Worm (Caenorhabditis elegans) whole organism, young adult: ENCODE results near the gene F46E10.3.
A peak's percentile ranks its signal among the peaks of the same experiment; 100 is the strongest.

Experiments
- B0336.3 ChIP-seq: fragments of 200-800 bp; sonication (Bioruptor generic); IDR thresholded peaks from 2 replicates; pipeline ENCODE4 v1.3.6; 2022; ENCODE audit warnings: missing genetic modification characterization, missing compliant biosample characterization
- D2030.7 ChIP-seq: fragments of 200-800 bp; sonication (Bioruptor generic); IDR thresholded peaks from 2 replicates; pipeline ENCODE4 v1.3.6; 2022; ENCODE audit warnings: missing genetic modification reagents, missing genetic modification characterization, missing compliant biosample characterization
- K12H6.12 ChIP-seq: fragments of 200-800 bp; sonication (Bioruptor generic); optimal IDR thresholded peaks from 2 replicates; lab custom pipeline; 2018; ENCODE audit warnings: mild to moderate bottlenecking, missing genetic modification characterization, missing compliant biosample characterization
- Y95B8A.8 ChIP-seq: fragments of 200-800 bp; sonication (Bioruptor generic); IDR thresholded peaks from 2 replicates; pipeline ENCODE4 v1.3.6; 2022; ENCODE audit warnings: missing genetic modification reagents, missing genetic modification characterization, missing compliant biosample characterization
- ZK185.1 ChIP-seq: sonication (generic microtip); optimal IDR thresholded peaks from 2 replicates; lab custom pipeline; 2016; ENCODE audit warnings: mild to moderate bottlenecking, missing genetic modification characterization, missing compliant biosample characterization; ENCODE audit not compliant: poor library complexity, severe bottlenecking
- ama-1 ChIP-seq, 3 experiments: fragments of 150-350 bp in 1 of 3; sonication (generic microtip) in 2 of 3; optimal IDR thresholded peaks; 2 replicates each; lab custom pipeline; 2014 to 2018; ENCODE audit warnings: missing biosample characterization in 2 of 3, missing genetic modification characterization in 2 of 3, missing genetic modification reagents in 2 of 3
- aptf-3 ChIP-seq: fragments of 200-800 bp; sonication (Bioruptor generic); IDR thresholded peaks from 2 replicates; pipeline ENCODE4 v1.3.6; 2022; ENCODE audit warnings: missing genetic modification characterization, missing compliant biosample characterization
- athp-1 ChIP-seq: sonication (generic microtip); optimal IDR thresholded peaks from 2 replicates; lab custom pipeline; 2017; ENCODE audit warnings: mild to moderate bottlenecking, missing genetic modification characterization, missing compliant biosample characterization
- attf-5 ChIP-seq: fragments of 200-800 bp; sonication (Bioruptor generic); optimal IDR thresholded peaks from 2 replicates; lab custom pipeline; 2018; ENCODE audit warnings: mild to moderate bottlenecking, missing genetic modification characterization, missing compliant biosample characterization
- bed-1 ChIP-seq: fragments of 200-800 bp; sonication (Bioruptor generic); IDR thresholded peaks from 2 replicates; pipeline ENCODE4 v1.3.6; 2022; ENCODE audit warnings: missing genetic modification reagents, missing genetic modification characterization, missing compliant biosample characterization
- ccch-3 ChIP-seq: fragments of 200-800 bp; sonication (Bioruptor generic); optimal IDR thresholded peaks from 2 replicates; lab custom pipeline; 2018; ENCODE audit warnings: mild to moderate bottlenecking, missing genetic modification characterization, missing compliant biosample characterization
- cebp-1 ChIP-seq, 2 experiments: fragments of 200-800 bp in 1 of 2; sonication (Bioruptor generic) in 1 of 2; sonication (generic microtip) in 1 of 2; IDR thresholded peaks in 1 of 2; optimal IDR thresholded peaks in 1 of 2; 2 replicates each; pipeline versions ENCODE4 v1.3.6 to Lab custom; 2017 to 2022; ENCODE audit warnings: missing compliant biosample characterization in 2 of 2, missing genetic modification characterization in 2 of 2, mild to moderate bottlenecking in 1 of 2, missing genetic modification reagents in 1 of 2, moderate library complexity in 1 of 2
- cebp-2 ChIP-seq: fragments of 200-800 bp; sonication (Bioruptor generic); IDR thresholded peaks from 2 replicates; pipeline ENCODE4 v1.3.6; 2022; ENCODE audit warnings: missing genetic modification characterization, missing compliant biosample characterization
- ceh-100 ChIP-seq: fragments of 200-800 bp; sonication (Bioruptor generic); IDR thresholded peaks from 2 replicates; pipeline ENCODE4 v1.3.6; 2022; ENCODE audit warnings: missing genetic modification reagents, missing genetic modification characterization, missing compliant biosample characterization
- ceh-27 ChIP-seq: fragments of 200-800 bp; sonication (Bioruptor generic); optimal IDR thresholded peaks from 2 replicates; lab custom pipeline; 2018; ENCODE audit warnings: mild to moderate bottlenecking, missing genetic modification characterization, moderate library complexity, missing compliant biosample characterization
- die-1 ChIP-seq: sonication (generic microtip); optimal IDR thresholded peaks from 2 replicates; lab custom pipeline; 2016; ENCODE audit warnings: missing genotype, mild to moderate bottlenecking, missing genetic modification characterization, missing compliant biosample characterization
- dox-1 ChIP-seq: fragments of 200-800 bp; sonication (Bioruptor generic); IDR thresholded peaks from 2 replicates; pipeline ENCODE4 v1.3.6; 2022; ENCODE audit warnings: missing genetic modification reagents, missing genetic modification characterization, missing compliant biosample characterization
- dpl-1 ChIP-seq: fragments of 150-350 bp; optimal IDR thresholded peaks from 2 replicates; lab custom pipeline; 2014; ENCODE audit warnings: missing biosample characterization, missing genetic modification reagents, missing genetic modification characterization
- efl-1 ChIP-seq: fragments of 150-350 bp; optimal IDR thresholded peaks from 2 replicates; lab custom pipeline; 2014; ENCODE audit warnings: missing biosample characterization, missing genetic modification reagents, missing genetic modification characterization
- egl-18 ChIP-seq: fragments of 200-800 bp; sonication (Bioruptor generic); IDR thresholded peaks from 2 replicates; pipeline ENCODE4 v1.3.6; 2022; ENCODE audit warnings: missing genetic modification reagents, missing genetic modification characterization, missing compliant biosample characterization
- egl-44 ChIP-seq: fragments of 200-800 bp; sonication (Bioruptor generic); IDR thresholded peaks from 2 replicates; pipeline ENCODE4 v1.3.6; 2022; ENCODE audit warnings: missing genetic modification reagents, missing genetic modification characterization, missing compliant biosample characterization
- fkh-3 ChIP-seq: sonication (generic microtip); optimal IDR thresholded peaks from 2 replicates; lab custom pipeline; 2016; ENCODE audit warnings: mild to moderate bottlenecking, missing genetic modification characterization, missing compliant biosample characterization
- hmg-20 ChIP-seq: fragments of 200-800 bp; sonication (Bioruptor generic); IDR thresholded peaks from 2 replicates; pipeline ENCODE4 v1.3.6; 2022; ENCODE audit warnings: missing genetic modification reagents, missing genetic modification characterization, missing compliant biosample characterization
- hsf-1 ChIP-seq: fragments of 200-800 bp; sonication (Bioruptor generic); IDR thresholded peaks from 2 replicates; pipeline ENCODE4 v1.3.6; 2022; ENCODE audit warnings: missing genetic modification reagents, missing genetic modification characterization, missing compliant biosample characterization
- let-526 ChIP-seq: fragments of 200-800 bp; sonication (Bioruptor generic); IDR thresholded peaks from 2 replicates; pipeline ENCODE4 v1.3.6; 2022; ENCODE audit warnings: missing genetic modification reagents, missing genetic modification characterization, missing compliant biosample characterization
- lin-54 ChIP-seq: fragments of 200-800 bp; sonication (Bioruptor generic); optimal IDR thresholded peaks from 2 replicates; lab custom pipeline; 2018; ENCODE audit warnings: mild to moderate bottlenecking, missing genetic modification characterization, missing compliant biosample characterization
- madf-3 ChIP-seq: fragments of 200-800 bp; sonication (Bioruptor generic); IDR thresholded peaks from 2 replicates; pipeline ENCODE4 v1.3.6; 2022; ENCODE audit warnings: missing genetic modification reagents, missing genetic modification characterization, missing compliant biosample characterization
- mcd-1 ChIP-seq: fragments of 200-800 bp; sonication (Bioruptor generic); IDR thresholded peaks from 2 replicates; pipeline ENCODE4 v1.3.6; 2022; ENCODE audit warnings: missing genetic modification reagents, missing genetic modification characterization, missing compliant biosample characterization
- nfya-1 ChIP-seq: sonication (generic microtip); optimal IDR thresholded peaks from 2 replicates; lab custom pipeline; 2017; ENCODE audit warnings: antibody characterized with exemption, missing compliant biosample characterization, missing genetic modification characterization, borderline replicate concordance; ENCODE audit not compliant: insufficient read depth
- nfya-2 ChIP-seq: fragments of 200-800 bp; sonication (Bioruptor generic); IDR thresholded peaks from 2 replicates; pipeline ENCODE4 v1.3.6; 2022; ENCODE audit warnings: missing genetic modification reagents, missing genetic modification characterization, missing compliant biosample characterization
- nfyb-1 ChIP-seq: fragments of 200-800 bp; sonication (Bioruptor generic); IDR thresholded peaks from 2 replicates; pipeline ENCODE4 v1.3.6; 2022; ENCODE audit warnings: missing genetic modification reagents, missing genetic modification characterization, missing compliant biosample characterization
- nhr-179 ChIP-seq: sonication (generic microtip); optimal IDR thresholded peaks from 2 replicates; lab custom pipeline; 2016; ENCODE audit warnings: mild to moderate bottlenecking, missing genetic modification characterization, missing compliant biosample characterization
- nhr-80 ChIP-seq: sonication (generic microtip); optimal IDR thresholded peaks from 2 replicates; lab custom pipeline; 2016; ENCODE audit warnings: missing genetic modification characterization, missing compliant biosample characterization
- nhr-90 ChIP-seq: sonication (generic microtip); optimal IDR thresholded peaks from 2 replicates; lab custom pipeline; 2016; ENCODE audit warnings: missing genotype, mild to moderate bottlenecking, missing genetic modification characterization, missing compliant biosample characterization
- pbrm-1 ChIP-seq: fragments of 200-800 bp; sonication (Bioruptor generic); IDR thresholded peaks from 2 replicates; pipeline ENCODE4 v1.3.6; 2022; ENCODE audit warnings: missing genetic modification reagents, missing genetic modification characterization, missing compliant biosample characterization
- pha-4 ChIP-seq: fragments of 150-350 bp; sonication (generic microtip); optimal IDR thresholded peaks from 2 replicates; lab custom pipeline; 2014; ENCODE audit warnings: missing biosample characterization, missing genetic modification reagents, missing genetic modification characterization
- rcor-1 ChIP-seq: fragments of 200-800 bp; sonication (Bioruptor generic); IDR thresholded peaks from 2 replicates; pipeline ENCODE4 v1.3.6; 2022; ENCODE audit warnings: missing genetic modification reagents, missing genetic modification characterization, missing compliant biosample characterization
- repo-1 ChIP-seq: sonication (generic microtip); optimal IDR thresholded peaks from 2 replicates; lab custom pipeline; 2017; ENCODE audit warnings: mild to moderate bottlenecking, missing genetic modification characterization, missing compliant biosample characterization
- sdz-38 ChIP-seq: sonication (generic microtip); optimal IDR thresholded peaks from 2 replicates; lab custom pipeline; 2016; ENCODE audit warnings: missing genotype, missing genetic modification characterization, missing compliant biosample characterization
- sea-2 ChIP-seq: fragments of 200-800 bp; sonication (Bioruptor generic); IDR thresholded peaks from 2 replicates; pipeline ENCODE4 v1.3.6; 2022; ENCODE audit warnings: missing genetic modification characterization, missing compliant biosample characterization
- snpc-1.3 ChIP-seq: sonication (generic microtip); optimal IDR thresholded peaks from 2 replicates; lab custom pipeline; 2017; ENCODE audit warnings: missing genetic modification characterization, mild to moderate bottlenecking, missing compliant biosample characterization, antibody characterized with exemption, moderate library complexity, missing genotype, missing genetic modification reagents; ENCODE audit not compliant: insufficient read depth
- somi-1 ChIP-seq: fragments of 200-800 bp; sonication (Bioruptor generic); optimal IDR thresholded peaks from 2 replicates; lab custom pipeline; 2018; ENCODE audit warnings: mild to moderate bottlenecking, missing genetic modification characterization, missing compliant biosample characterization
- tbx-9 ChIP-seq: sonication (generic microtip); optimal IDR thresholded peaks from 2 replicates; lab custom pipeline; 2016; ENCODE audit warnings: borderline replicate concordance, missing genetic modification characterization, inconsistent platforms, missing compliant biosample characterization
- zim-3 ChIP-seq: sonication (generic microtip); optimal IDR thresholded peaks from 2 replicates; lab custom pipeline; 2017; ENCODE audit warnings: mild to moderate bottlenecking, missing genetic modification characterization, moderate library complexity, missing compliant biosample characterization
- ztf-25 ChIP-seq: fragments of 200-800 bp; sonication (Bioruptor generic); IDR thresholded peaks from 2 replicates; pipeline ENCODE4 v1.3.6; 2022; ENCODE audit warnings: missing genetic modification reagents, missing genetic modification characterization, missing compliant biosample characterization

The F46E10.3 gene

ce11 chrV:6515344-6515743, 2.8 kb upstream of the F46E10.3 start:
- TF ChIP-seq somi-1 (GFP tag; lab: Kevin White, UChicago) = no peak
- no peak for TF ChIP-seq egl-18 (GFP tag; lab: Robert Waterston, UW)
- TF ChIP-seq ccch-3 (GFP tag; lab: Kevin White, UChicago) = no peak
- TF ChIP-seq ceh-27 = no peak
- TF ChIP-seq madf-3 = peak; percentile 55; the same call in 1 of the 2 replicates
- TF ChIP-seq egl-44 (GFP tag; lab: Robert Waterston, UW) = no peak
- no peak for TF ChIP-seq athp-1 (tag; lab: Kevin White, UChicago)
- 0 out of 2 replicates have a peak, but pooled peaks have one; percentile 27 for TF ChIP-seq bed-1 (GFP tag; lab: Robert Waterston, UW)
- TF ChIP-seq dpl-1 (GFP tag; lab: Kevin White, UChicago) = no peak
- TF ChIP-seq B0336.3 (GFP tag; lab: Robert Waterston, UW) = peak; percentile 37; the same call in 1 of the 2 replicates
- TF ChIP-seq die-1 (tag; lab: Kevin White, UChicago) = no peak
- TF ChIP-seq cebp-1 (GFP tag; IDR thresholded peaks at IDR 0.05; lab: Robert Waterston, UW) = no peak
- TF ChIP-seq cebp-1 (tag; optimal IDR thresholded peaks at IDR 0.05; lab: Kevin White, UChicago) = no peak
- no peak for TF ChIP-seq zim-3 (tag; lab: Kevin White, UChicago)
- TF ChIP-seq nhr-90 (tag; lab: Kevin White, UChicago) = no peak
- no peak for TF ChIP-seq ceh-100
- TF ChIP-seq repo-1 (tag; lab: Kevin White, UChicago) = no peak
- no peak for TF ChIP-seq hsf-1 (GFP tag; lab: Robert Waterston, UW)
- 0 out of 2 replicates have a peak, but pooled peaks have one; percentile 34 for TF ChIP-seq nfya-2 (GFP tag; lab: Robert Waterston, UW)
- no peak for TF ChIP-seq nfya-1 (tag; lab: Kevin White, UChicago)
- TF ChIP-seq efl-1 (GFP tag; lab: Kevin White, UChicago) = no peak
- TF ChIP-seq tbx-9 = no peak
- TF ChIP-seq cebp-2 (GFP tag; lab: Robert Waterston, UW) = no peak
- TF ChIP-seq aptf-3 = no peak
- TF ChIP-seq ZK185.1 (tag; lab: Kevin White, UChicago) = peak; percentile 59
- no peak for TF ChIP-seq nhr-179 (tag; lab: Kevin White, UChicago)
- TF ChIP-seq pha-4 (tag; lab: Kevin White, UChicago) = peak; percentile 21
- peak; percentile 4; the same call in 1 of the 2 replicates for TF ChIP-seq hmg-20

ce11 chrV:6516491-6517304, 1.4 kb upstream of the F46E10.3 start, which contains the start of gene mdh-1:
TSS of gene mdh-1 (minus strand) at chrV:6516526.
- TF ChIP-seq nhr-80 (tag; lab: Kevin White, UChicago) (peak; percentile 60), K12H6.12 (peak; percentile 4), somi-1 (GFP tag; lab: Kevin White, UChicago) (no peak), ZK185.1 (tag; lab: Kevin White, UChicago) (peak; percentile 4), let-526 (GFP tag; lab: Robert Waterston, UW) (peak; percentile 49; the same call in 1 of the 2 replicates), mcd-1 (peak; percentile 44; the same call in 1 of the 2 replicates), sea-2 (GFP tag; lab: Robert Waterston, UW) (no peak), lin-54 (GFP tag; lab: Kevin White, UChicago) (peak; percentile 5), ama-1 (optimal IDR thresholded peaks at IDR 0.05; lab: Kevin White, UChicago) (peak; percentile 44), ama-1 (GFP tag; optimal IDR thresholded peaks at IDR 0.05; lab: Kevin White, UChicago) (no peak), nfyb-1 (GFP tag; lab: Robert Waterston, UW) (peak; percentile 40; the same call in 1 of the 2 replicates), D2030.7 (GFP tag; lab: Robert Waterston, UW) (0 out of 2 replicates have a peak, but pooled peaks have one; percentile 17), athp-1 (tag; lab: Kevin White, UChicago) (no peak), sdz-38 (tag; lab: Kevin White, UChicago) (no peak), snpc-1.3 (no peak), fkh-3 (tag; lab: Kevin White, UChicago) (no peak), Y95B8A.8 (GFP tag; lab: Robert Waterston, UW) (peak; percentile 43; the same call in 1 of the 2 replicates), pbrm-1 (GFP tag; lab: Robert Waterston, UW) (0 out of 2 replicates have a peak, but pooled peaks have one; percentile 2), dox-1 (GFP tag; lab: Robert Waterston, UW) (0 out of 2 replicates have a peak, but pooled peaks have one; percentile 10), rcor-1 (GFP tag; lab: Robert Waterston, UW) (no peak), attf-5 (GFP tag; lab: Kevin White, UChicago) (peak; percentile 8), ceh-27 (peak; percentile 26), ztf-25 (GFP tag; lab: Robert Waterston, UW) (no peak)
